Worm (Caenorhabditis elegans) whole organism, young adult: Measurements from ENCODE around the gene fipr-28.

Experiments
- B0019.2 ChIP-seq: fragments of 200-800 bp; sonication (Bioruptor generic); conservative IDR thresholded peaks from 2 replicates; pipeline ENCODE4 v1.3.6; 2022; ENCODE audit warnings: missing genetic modification reagents, missing genetic modification characterization, missing compliant biosample characterization
- B0336.3 ChIP-seq: fragments of 200-800 bp; sonication (Bioruptor generic); IDR thresholded peaks from 2 replicates; pipeline ENCODE4 v1.3.6; 2022; ENCODE audit warnings: missing genetic modification characterization, missing compliant biosample characterization
- C06A6.2 ChIP-seq: fragments of 200-800 bp; sonication (Bioruptor generic); conservative IDR thresholded peaks from 2 replicates; pipeline ENCODE4 v1.3.6; 2022; ENCODE audit warnings: missing genetic modification characterization, missing compliant biosample characterization
- F10E7.11 ChIP-seq: sonication (generic microtip); optimal IDR thresholded peaks from 2 replicates; lab custom pipeline; 2017; ENCODE audit warnings: mild to moderate bottlenecking, missing genetic modification characterization, moderate library complexity, missing compliant biosample characterization
- F39B2.1 ChIP-seq: fragments of 200-800 bp; sonication (Bioruptor generic); IDR thresholded peaks from 2 replicates; pipeline ENCODE4 v1.3.6; 2022; ENCODE audit warnings: missing genetic modification reagents, missing genetic modification characterization, missing compliant biosample characterization
- T26A5.8 ChIP-seq: sonication (generic microtip); optimal IDR thresholded peaks from 2 replicates; lab custom pipeline; 2016; ENCODE audit warnings: missing genetic modification characterization, missing compliant biosample characterization
- Y53F4B.3 ChIP-seq: fragments of 200-800 bp; sonication (Bioruptor generic); IDR thresholded peaks from 2 replicates; pipeline ENCODE4 v1.3.6; 2022; ENCODE audit warnings: missing genetic modification reagents, missing genetic modification characterization, missing compliant biosample characterization
- Y56A3A.18 ChIP-seq: fragments of 200-800 bp; sonication (Bioruptor generic); IDR thresholded peaks from 2 replicates; pipeline ENCODE4 v1.3.6; 2022; ENCODE audit warnings: missing genetic modification reagents, missing genetic modification characterization, missing compliant biosample characterization
- Y67H2A.10 ChIP-seq: fragments of 200-800 bp; sonication (Bioruptor generic); conservative IDR thresholded peaks from 2 replicates; pipeline ENCODE4 v1.3.6; 2022; ENCODE audit warnings: missing genetic modification reagents, missing genetic modification characterization, missing compliant biosample characterization
- Y79H2A.3 ChIP-seq: fragments of 200-800 bp; sonication (Bioruptor generic); conservative IDR thresholded peaks from 2 replicates; pipeline ENCODE4 v1.3.6; 2022; ENCODE audit warnings: missing genetic modification reagents, missing genetic modification characterization, missing compliant biosample characterization
- ama-1 ChIP-seq, 3 experiments: fragments of 150-350 bp in 1 of 3; sonication (generic microtip) in 2 of 3; optimal IDR thresholded peaks; 2 replicates each; lab custom pipeline; 2014 to 2018; ENCODE audit warnings: missing biosample characterization in 2 of 3, missing genetic modification characterization in 2 of 3, missing genetic modification reagents in 2 of 3
- attf-5 ChIP-seq: fragments of 200-800 bp; sonication (Bioruptor generic); optimal IDR thresholded peaks from 2 replicates; lab custom pipeline; 2018; ENCODE audit warnings: mild to moderate bottlenecking, missing genetic modification characterization, missing compliant biosample characterization
- attf-6 ChIP-seq: fragments of 200-800 bp; sonication (Bioruptor generic); IDR thresholded peaks from 2 replicates; pipeline ENCODE4 v1.3.6; 2022; ENCODE audit warnings: missing genetic modification reagents, missing genetic modification characterization, missing compliant biosample characterization
- bed-2 ChIP-seq: fragments of 200-800 bp; sonication (Bioruptor generic); IDR thresholded peaks from 2 replicates; pipeline ENCODE4 v1.3.6; 2022; ENCODE audit warnings: missing genetic modification reagents, missing genetic modification characterization, missing compliant biosample characterization
- cebp-1 ChIP-seq, 2 experiments: fragments of 200-800 bp in 1 of 2; sonication (Bioruptor generic) in 1 of 2; sonication (generic microtip) in 1 of 2; IDR thresholded peaks in 1 of 2; optimal IDR thresholded peaks in 1 of 2; 2 replicates each; pipeline versions ENCODE4 v1.3.6 to Lab custom; 2017 to 2022; ENCODE audit warnings: missing compliant biosample characterization in 2 of 2, missing genetic modification characterization in 2 of 2, mild to moderate bottlenecking in 1 of 2, missing genetic modification reagents in 1 of 2, moderate library complexity in 1 of 2
- cebp-2 ChIP-seq: fragments of 200-800 bp; sonication (Bioruptor generic); IDR thresholded peaks from 2 replicates; pipeline ENCODE4 v1.3.6; 2022; ENCODE audit warnings: missing genetic modification characterization, missing compliant biosample characterization
- ceh-27 ChIP-seq: fragments of 200-800 bp; sonication (Bioruptor generic); optimal IDR thresholded peaks from 2 replicates; lab custom pipeline; 2018; ENCODE audit warnings: mild to moderate bottlenecking, missing genetic modification characterization, moderate library complexity, missing compliant biosample characterization
- chd-7 ChIP-seq: sonication (generic microtip); optimal IDR thresholded peaks from 2 replicates; lab custom pipeline; 2016; ENCODE audit warnings: mild to moderate bottlenecking, missing genetic modification characterization, moderate library complexity, missing compliant biosample characterization
- die-1 ChIP-seq: sonication (generic microtip); optimal IDR thresholded peaks from 2 replicates; lab custom pipeline; 2016; ENCODE audit warnings: missing genotype, mild to moderate bottlenecking, missing genetic modification characterization, missing compliant biosample characterization
- him-1 ChIP-seq: sonication (generic microtip); optimal IDR thresholded peaks from 2 replicates; lab custom pipeline; 2016; ENCODE audit warnings: missing genotype, missing genetic modification reagents, missing genetic modification characterization, missing compliant biosample characterization
- hlh-26 ChIP-seq: fragments of 200-800 bp; sonication (Bioruptor generic); conservative IDR thresholded peaks from 2 replicates; pipeline ENCODE4 v1.3.6; 2022; ENCODE audit warnings: missing genetic modification reagents, missing genetic modification characterization, missing compliant biosample characterization
- hmg-1.2 ChIP-seq: fragments of 200-800 bp; sonication (Bioruptor generic); IDR thresholded peaks from 2 replicates; pipeline ENCODE4 v1.3.6; 2022; ENCODE audit warnings: missing genetic modification reagents, missing genetic modification characterization, missing compliant biosample characterization
- hsf-1 ChIP-seq: fragments of 200-800 bp; sonication (Bioruptor generic); IDR thresholded peaks from 2 replicates; pipeline ENCODE4 v1.3.6; 2022; ENCODE audit warnings: missing genetic modification reagents, missing genetic modification characterization, missing compliant biosample characterization
- lin-35 ChIP-seq, 3 experiments: fragments of 150-350 bp in 2 of 3; sonication (generic microtip) in 1 of 3; optimal IDR thresholded peaks; 2 replicates each; lab custom pipeline; 2014 to 2018; ENCODE audit warnings: missing biosample characterization in 3 of 3, missing genetic modification characterization in 3 of 3, missing genetic modification reagents in 3 of 3
- lsl-1 ChIP-seq: fragments of 200-800 bp; sonication (Bioruptor generic); optimal IDR thresholded peaks from 2 replicates; lab custom pipeline; 2018; ENCODE audit warnings: mild to moderate bottlenecking, missing genetic modification characterization, moderate library complexity, missing compliant biosample characterization
- madf-6 ChIP-seq: fragments of 200-800 bp; sonication (Bioruptor generic); IDR thresholded peaks from 2 replicates; pipeline ENCODE4 v1.3.6; 2022; ENCODE audit warnings: missing genetic modification reagents, missing genetic modification characterization, missing compliant biosample characterization
- madf-8 ChIP-seq: fragments of 200-800 bp; sonication (Bioruptor generic); conservative IDR thresholded peaks from 2 replicates; pipeline ENCODE4 v1.3.6; 2022; ENCODE audit warnings: missing genetic modification reagents, missing genetic modification characterization, missing compliant biosample characterization
- mel-28 ChIP-seq: sonication (generic microtip); optimal IDR thresholded peaks from 2 replicates; lab custom pipeline; 2016; ENCODE audit warnings: borderline replicate concordance, mild to moderate bottlenecking, missing genetic modification characterization, missing compliant biosample characterization
- mxl-1 ChIP-seq: sonication (generic microtip); optimal IDR thresholded peaks from 2 replicates; lab custom pipeline; 2016; ENCODE audit warnings: missing genetic modification characterization, missing compliant biosample characterization
- nfya-1 ChIP-seq: sonication (generic microtip); optimal IDR thresholded peaks from 2 replicates; lab custom pipeline; 2017; ENCODE audit warnings: antibody characterized with exemption, missing compliant biosample characterization, missing genetic modification characterization, borderline replicate concordance; ENCODE audit not compliant: insufficient read depth
- nhr-120 ChIP-seq: fragments of 200-800 bp; sonication (Bioruptor generic); IDR thresholded peaks from 2 replicates; pipeline ENCODE4 v1.3.6; 2022; ENCODE audit warnings: missing genetic modification characterization, missing compliant biosample characterization
- pbrm-1 ChIP-seq: fragments of 200-800 bp; sonication (Bioruptor generic); IDR thresholded peaks from 2 replicates; pipeline ENCODE4 v1.3.6; 2022; ENCODE audit warnings: missing genetic modification reagents, missing genetic modification characterization, missing compliant biosample characterization
- pha-4 ChIP-seq: fragments of 150-350 bp; sonication (generic microtip); optimal IDR thresholded peaks from 2 replicates; lab custom pipeline; 2014; ENCODE audit warnings: missing biosample characterization, missing genetic modification reagents, missing genetic modification characterization
- rcor-1 ChIP-seq: fragments of 200-800 bp; sonication (Bioruptor generic); IDR thresholded peaks from 2 replicates; pipeline ENCODE4 v1.3.6; 2022; ENCODE audit warnings: missing genetic modification reagents, missing genetic modification characterization, missing compliant biosample characterization
- rec-8 ChIP-seq, 2 experiments: sonication (generic microtip); optimal IDR thresholded peaks; 2 replicates each; lab custom pipeline; 2016; ENCODE audit warnings: mild to moderate bottlenecking in 2 of 2, missing genetic modification characterization in 2 of 2, missing genetic modification reagents in 2 of 2, missing genotype in 2 of 2, missing biosample characterization in 1 of 2, missing compliant biosample characterization in 1 of 2, moderate library complexity in 1 of 2
- repo-1 ChIP-seq: sonication (generic microtip); optimal IDR thresholded peaks from 2 replicates; lab custom pipeline; 2017; ENCODE audit warnings: mild to moderate bottlenecking, missing genetic modification characterization, missing compliant biosample characterization
- sdz-38 ChIP-seq: sonication (generic microtip); optimal IDR thresholded peaks from 2 replicates; lab custom pipeline; 2016; ENCODE audit warnings: missing genotype, missing genetic modification characterization, missing compliant biosample characterization
- snpc-1.1 ChIP-seq: sonication (generic microtip); optimal IDR thresholded peaks from 2 replicates; lab custom pipeline; 2017; ENCODE audit warnings: missing genetic modification characterization, mild to moderate bottlenecking, missing compliant biosample characterization, antibody characterized with exemption, moderate library complexity, missing genotype, missing genetic modification reagents; ENCODE audit not compliant: insufficient read depth
- snpc-1.3 ChIP-seq: sonication (generic microtip); optimal IDR thresholded peaks from 2 replicates; lab custom pipeline; 2017; ENCODE audit warnings: missing genetic modification characterization, mild to moderate bottlenecking, missing compliant biosample characterization, antibody characterized with exemption, moderate library complexity, missing genotype, missing genetic modification reagents; ENCODE audit not compliant: insufficient read depth
- snpc-3.4 ChIP-seq: sonication (generic microtip); optimal IDR thresholded peaks from 2 replicates; lab custom pipeline; 2017; ENCODE audit warnings: missing genetic modification characterization, mild to moderate bottlenecking, missing compliant biosample characterization, antibody characterized with exemption, moderate library complexity, missing genotype, missing genetic modification reagents
- zfh-2 ChIP-seq: fragments of 200-800 bp; sonication (Bioruptor generic); conservative IDR thresholded peaks from 2 replicates; pipeline ENCODE4 v1.3.6; 2022; ENCODE audit warnings: missing genetic modification reagents, missing genetic modification characterization, missing compliant biosample characterization
- zim-3 ChIP-seq: sonication (generic microtip); optimal IDR thresholded peaks from 2 replicates; lab custom pipeline; 2017; ENCODE audit warnings: mild to moderate bottlenecking, missing genetic modification characterization, moderate library complexity, missing compliant biosample characterization
- ztf-22 ChIP-seq: fragments of 200-800 bp; sonication (Bioruptor generic); optimal IDR thresholded peaks from 2 replicates; lab custom pipeline; 2018; ENCODE audit warnings: mild to moderate bottlenecking, missing genetic modification characterization, moderate library complexity, missing compliant biosample characterization
- ztf-26 ChIP-seq: sonication (generic microtip); optimal IDR thresholded peaks from 2 replicates; lab custom pipeline; 2017; ENCODE audit warnings: missing genetic modification characterization, missing compliant biosample characterization
- ztf-28 ChIP-seq: fragments of 200-800 bp; sonication (Bioruptor generic); IDR thresholded peaks from 2 replicates; pipeline ENCODE4 v1.3.6; 2022; ENCODE audit warnings: missing genetic modification reagents, missing genetic modification characterization, missing compliant biosample characterization
- ztf-3 ChIP-seq: fragments of 200-800 bp; sonication (Bioruptor generic); optimal IDR thresholded peaks from 2 replicates; lab custom pipeline; 2018; ENCODE audit warnings: mild to moderate bottlenecking, missing genetic modification characterization, missing compliant biosample characterization

Gene fipr-28

ce11 chrIV:16656232-16656631 lies 28.5 kb downstream of the fipr-28 start, which contains the start of gene tsr-2 (continued):
- no peak for TF ChIP-seq Y53F4B.3
- TF ChIP-seq B0336.3 (GFP tag; lab: Robert Waterston, UW), result peak; percentile 73
- peak; percentile 94 for TF ChIP-seq attf-6 (GFP tag; lab: Robert Waterston, UW)
- TF ChIP-seq zfh-2, result peak; percentile 78
- peak; percentile 50 for TF ChIP-seq chd-7 (tag; lab: Kevin White, UChicago)
- no peak for TF ChIP-seq B0019.2 (GFP tag; lab: Robert Waterston, UW)
- TF ChIP-seq F10E7.11 (tag; lab: Kevin White, UChicago), result no peak
- no peak for TF ChIP-seq ztf-3
- TF ChIP-seq F39B2.1 (GFP tag; lab: Robert Waterston, UW), result no peak
- TF ChIP-seq madf-8 (GFP tag; lab: Robert Waterston, UW), result peak; percentile 38; the same call in 1 of the 2 replicates
- no peak for TF ChIP-seq ztf-22 (GFP tag; lab: Kevin White, UChicago)
- peak; percentile 77 for TF ChIP-seq rcor-1 (GFP tag; lab: Robert Waterston, UW)
- TF ChIP-seq snpc-3.4 (tag; lab: Kevin White, UChicago), result peak; percentile 78
- 0 out of 2 replicates have a peak, but pooled peaks have one; percentile 32 for TF ChIP-seq cebp-1 (GFP tag; IDR thresholded peaks at IDR 0.05; lab: Robert Waterston, UW)
- peak; percentile 95 for TF ChIP-seq cebp-1 (tag; optimal IDR thresholded peaks at IDR 0.05; lab: Kevin White, UChicago)
- no peak for TF ChIP-seq die-1 (tag; lab: Kevin White, UChicago)
- no peak for TF ChIP-seq him-1 (tag; lab: Kevin White, UChicago)
- no peak for TF ChIP-seq mel-28
- no peak for TF ChIP-seq cebp-2 (GFP tag; lab: Robert Waterston, UW)
- TF ChIP-seq Y67H2A.10 (GFP tag; lab: Robert Waterston, UW), result 0 out of 2 replicates have a peak, but pooled peaks have one; percentile 48
- peak; percentile 78 for TF ChIP-seq ceh-27
- no peak for TF ChIP-seq bed-2 (GFP tag; lab: Robert Waterston, UW)
- no peak for TF ChIP-seq nfya-1
- TF ChIP-seq Y79H2A.3 (GFP tag; lab: Robert Waterston, UW), result no peak
- TF ChIP-seq hmg-1.2 (GFP tag; lab: Robert Waterston, UW), result peak; percentile 63
- peak; percentile 81; the same call in 1 of the 2 replicates for TF ChIP-seq ztf-28
- TF ChIP-seq ama-1 (optimal IDR thresholded peaks at IDR 0.05; lab: Kevin White, UChicago), result no peak
- TF ChIP-seq ama-1 (GFP tag; optimal IDR thresholded peaks at IDR 0.05; lab: Kevin White, UChicago), result no peak
- no peak for TF ChIP-seq rec-8 (tag; optimal IDR thresholded peaks at IDR 0.05; lab: Kevin White, UChicago)
- no peak for TF ChIP-seq zim-3
- TF ChIP-seq hlh-26 (GFP tag; lab: Robert Waterston, UW), result no peak
- no peak for TF ChIP-seq Y56A3A.18
- TF ChIP-seq snpc-1.1 (tag; lab: Kevin White, UChicago), result peak; percentile 61
- TF ChIP-seq snpc-1.3, result peak; percentile 67
- TF ChIP-seq ztf-26 (tag; lab: Kevin White, UChicago), result peak; percentile 80
- TF ChIP-seq repo-1 (tag; lab: Kevin White, UChicago), result peak; percentile 7
- TF ChIP-seq lsl-1 (GFP tag; lab: Kevin White, UChicago), result peak; percentile 91
- no peak for TF ChIP-seq mxl-1 (tag; lab: Kevin White, UChicago)
- no peak for TF ChIP-seq T26A5.8 (tag; lab: Kevin White, UChicago)
- TF ChIP-seq lin-35 (GFP tag; optimal IDR thresholded peaks at IDR 0.05; lab: Kevin White, UChicago), result peak in 2 of 3 experiments; percentile 2 to 69
- TF ChIP-seq pbrm-1 (GFP tag; lab: Robert Waterston, UW), result peak; percentile 89
- TF ChIP-seq hsf-1 (GFP tag; lab: Robert Waterston, UW), result peak; percentile 55; the same call in 1 of the 2 replicates
- TF ChIP-seq madf-6 (GFP tag; lab: Robert Waterston, UW), result peak; percentile 75
- peak; percentile 80 for TF ChIP-seq C06A6.2 (GFP tag; lab: Robert Waterston, UW)
- no peak for TF ChIP-seq nhr-120
- no peak for TF ChIP-seq sdz-38 (tag; lab: Kevin White, UChicago)
- no peak for TF ChIP-seq pha-4
- TF ChIP-seq attf-5 (GFP tag; lab: Kevin White, UChicago), result peak; percentile 89
